Fruit fly (Drosophila melanogaster) whole organism, prepupa: ENCODE measurements around the gene CG14840.
A peak's percentile ranks its signal among the peaks of the same experiment; 100 is the strongest.

Experiments
- Blimp-1 ChIP-seq: fragments of 200-800 bp; sonication (Bioruptor generic); optimal IDR thresholded peaks from 3 replicates; lab custom pipeline; 2017; ENCODE audit warnings: missing biosample characterization, missing genetic modification characterization, mild to moderate bottlenecking, moderate library complexity, missing genetic modification reagents
- CG11902 ChIP-seq: fragments of 200-800 bp; sonication (Bioruptor generic); optimal IDR thresholded peaks from 3 replicates; lab custom pipeline; 2016; ENCODE audit warnings: missing biosample characterization, missing genetic modification characterization
- CG15336 ChIP-seq: fragments of 200-800 bp; sonication (Bioruptor generic); IDR thresholded peaks from 2 replicates; pipeline ENCODE4 v1.3.6; 2022; ENCODE audit warnings: missing biosample characterization, missing genetic modification characterization
- CG16779 ChIP-seq: fragments of 200-800 bp; sonication (Bioruptor generic); optimal IDR thresholded peaks from 3 replicates; lab custom pipeline; 2017; ENCODE audit warnings: missing biosample characterization, mild to moderate bottlenecking, missing genetic modification characterization
- CG31627 ChIP-seq: fragments of 200-800 bp; sonication (Bioruptor generic); optimal IDR thresholded peaks from 3 replicates; lab custom pipeline; 2016; ENCODE audit warnings: missing biosample characterization, missing genetic modification characterization
- CG34406 ChIP-seq: fragments of 200-800 bp; sonication (Bioruptor generic); optimal IDR thresholded peaks from 3 replicates; lab custom pipeline; 2016; ENCODE audit warnings: missing biosample characterization, missing genetic modification characterization
- CG4318 ChIP-seq: fragments of 200-800 bp; sonication (Bioruptor generic); optimal IDR thresholded peaks from 3 replicates; lab custom pipeline; 2017; ENCODE audit warnings: missing biosample characterization, mild to moderate bottlenecking, missing genetic modification characterization
- CG6163 ChIP-seq: fragments of 200-800 bp; sonication (Bioruptor generic); IDR thresholded peaks from 3 replicates; pipeline ENCODE4 v1.3.6; 2022; ENCODE audit warnings: missing biosample characterization, missing genetic modification characterization
- CG6808 ChIP-seq: fragments of 200-800 bp; sonication (Bioruptor generic); optimal IDR thresholded peaks from 3 replicates; lab custom pipeline; 2017; ENCODE audit warnings: missing biosample characterization, missing genetic modification characterization, mild to moderate bottlenecking, moderate library complexity, missing genetic modification reagents
- CG7368 ChIP-seq: fragments of 200-800 bp; sonication (Bioruptor generic); optimal IDR thresholded peaks from 3 replicates; lab custom pipeline; 2016; ENCODE audit warnings: missing biosample characterization, missing genetic modification characterization
- CG8632 ChIP-seq: fragments of 200-800 bp; sonication (Bioruptor generic); optimal IDR thresholded peaks from 3 replicates; lab custom pipeline; 2016; ENCODE audit warnings: missing biosample characterization, missing genetic modification characterization
- CG9139 ChIP-seq: fragments of 200-800 bp; sonication (Bioruptor generic); optimal IDR thresholded peaks from 3 replicates; lab custom pipeline; 2017; ENCODE audit warnings: missing biosample characterization, mild to moderate bottlenecking, missing genetic modification characterization
- Eip93F ChIP-seq: fragments of 200-800 bp; sonication (Bioruptor generic); optimal IDR thresholded peaks from 2 replicates; lab custom pipeline; 2016; ENCODE audit warnings: missing biosample characterization, mild to moderate bottlenecking, missing genetic modification characterization
- Ets21C ChIP-seq: fragments of 200-800 bp; sonication (Bioruptor generic); optimal IDR thresholded peaks from 3 replicates; lab custom pipeline; 2016; ENCODE audit warnings: missing biosample characterization, missing genetic modification characterization
- Ets96B ChIP-seq: fragments of 200-800 bp; optimal IDR thresholded peaks from 2 replicates; lab custom pipeline; 2019; ENCODE audit warnings: missing biosample characterization, mild to moderate bottlenecking, missing genetic modification characterization, moderate library complexity
- Gug ChIP-seq: fragments of 200-800 bp; sonication (Bioruptor generic); IDR thresholded peaks from 2 replicates; pipeline ENCODE4 v1.3.6; 2022; ENCODE audit warnings: missing biosample characterization, missing genetic modification characterization
- Hr39 ChIP-seq: fragments of 200-800 bp; sonication (Bioruptor generic); optimal IDR thresholded peaks from 2 replicates; lab custom pipeline; 2016; ENCODE audit warnings: missing biosample characterization, missing genetic modification characterization
- Hr4 ChIP-seq: fragments of 200-800 bp; sonication (Bioruptor generic); optimal IDR thresholded peaks from 3 replicates; lab custom pipeline; 2016; ENCODE audit warnings: missing biosample characterization, missing genetic modification characterization
- Met ChIP-seq: fragments of 200-800 bp; sonication (Bioruptor generic); optimal IDR thresholded peaks from 3 replicates; lab custom pipeline; 2016; ENCODE audit warnings: missing biosample characterization, missing genetic modification characterization
- Sox102F ChIP-seq: fragments of 200-800 bp; sonication (Bioruptor generic); optimal IDR thresholded peaks from 2 replicates; lab custom pipeline; 2016; ENCODE audit warnings: missing biosample characterization, mild to moderate bottlenecking, missing genetic modification characterization
- Sox14 ChIP-seq: fragments of 200-800 bp; sonication (Bioruptor generic); optimal IDR thresholded peaks from 3 replicates; lab custom pipeline; 2016; ENCODE audit warnings: missing biosample characterization, missing genetic modification characterization
- achi ChIP-seq: fragments of 200-800 bp; sonication (Bioruptor generic); optimal IDR thresholded peaks from 3 replicates; lab custom pipeline; 2016; ENCODE audit warnings: missing biosample characterization, missing genetic modification characterization
- cyc ChIP-seq: fragments of 200-800 bp; sonication (Bioruptor generic); optimal IDR thresholded peaks from 3 replicates; lab custom pipeline; 2016; ENCODE audit warnings: missing biosample characterization, missing genetic modification characterization
- dac ChIP-seq: fragments of 200-800 bp; sonication (Bioruptor generic); optimal IDR thresholded peaks from 2 replicates; lab custom pipeline; 2017; ENCODE audit warnings: missing biosample characterization, mild to moderate bottlenecking, missing genetic modification characterization
- dsx ChIP-seq: fragments of 200-800 bp; optimal IDR thresholded peaks from 3 replicates; lab custom pipeline; 2019; ENCODE audit warnings: missing biosample characterization, mild to moderate bottlenecking, missing genetic modification characterization, moderate library complexity; ENCODE audit not compliant: poor library complexity, severe bottlenecking
- esn ChIP-seq: fragments of 200-800 bp; sonication (Bioruptor generic); optimal IDR thresholded peaks from 2 replicates; lab custom pipeline; 2016; ENCODE audit warnings: missing biosample characterization, mild to moderate bottlenecking, missing genetic modification characterization, moderate library complexity
- fd59A ChIP-seq: fragments of 200-800 bp; sonication (Bioruptor generic); optimal IDR thresholded peaks from 2 replicates; lab custom pipeline; 2017; ENCODE audit warnings: missing biosample characterization, mild to moderate bottlenecking, missing genetic modification characterization, missing genetic modification reagents
- fd85E ChIP-seq: fragments of 200-800 bp; sonication (Bioruptor generic); optimal IDR thresholded peaks from 3 replicates; lab custom pipeline; 2016; ENCODE audit warnings: missing biosample characterization, missing genetic modification characterization
- fkh ChIP-seq: fragments of 200-800 bp; sonication (Bioruptor generic); optimal IDR thresholded peaks from 3 replicates; lab custom pipeline; 2017; ENCODE audit warnings: missing biosample characterization, mild to moderate bottlenecking, missing genetic modification characterization, moderate library complexity
- lz ChIP-seq: fragments of 200-800 bp; sonication (Bioruptor generic); optimal IDR thresholded peaks from 3 replicates; lab custom pipeline; 2016; ENCODE audit warnings: missing biosample characterization, missing genetic modification characterization
- pdm3 ChIP-seq: fragments of 200-800 bp; sonication (Bioruptor generic); optimal IDR thresholded peaks from 3 replicates; lab custom pipeline; 2016; ENCODE audit warnings: missing biosample characterization, missing genetic modification characterization
- svp ChIP-seq: fragments of 200-800 bp; sonication (Bioruptor generic); peaks from one replicate; lab custom pipeline; 2016; ENCODE audit warnings: missing biosample characterization, missing genetic modification characterization
- vri ChIP-seq: fragments of 200-800 bp; sonication (Bioruptor generic); optimal IDR thresholded peaks from 3 replicates; lab custom pipeline; 2016; ENCODE audit warnings: missing biosample characterization, mild to moderate bottlenecking, missing genetic modification characterization

Gene CG14840

DNA sequence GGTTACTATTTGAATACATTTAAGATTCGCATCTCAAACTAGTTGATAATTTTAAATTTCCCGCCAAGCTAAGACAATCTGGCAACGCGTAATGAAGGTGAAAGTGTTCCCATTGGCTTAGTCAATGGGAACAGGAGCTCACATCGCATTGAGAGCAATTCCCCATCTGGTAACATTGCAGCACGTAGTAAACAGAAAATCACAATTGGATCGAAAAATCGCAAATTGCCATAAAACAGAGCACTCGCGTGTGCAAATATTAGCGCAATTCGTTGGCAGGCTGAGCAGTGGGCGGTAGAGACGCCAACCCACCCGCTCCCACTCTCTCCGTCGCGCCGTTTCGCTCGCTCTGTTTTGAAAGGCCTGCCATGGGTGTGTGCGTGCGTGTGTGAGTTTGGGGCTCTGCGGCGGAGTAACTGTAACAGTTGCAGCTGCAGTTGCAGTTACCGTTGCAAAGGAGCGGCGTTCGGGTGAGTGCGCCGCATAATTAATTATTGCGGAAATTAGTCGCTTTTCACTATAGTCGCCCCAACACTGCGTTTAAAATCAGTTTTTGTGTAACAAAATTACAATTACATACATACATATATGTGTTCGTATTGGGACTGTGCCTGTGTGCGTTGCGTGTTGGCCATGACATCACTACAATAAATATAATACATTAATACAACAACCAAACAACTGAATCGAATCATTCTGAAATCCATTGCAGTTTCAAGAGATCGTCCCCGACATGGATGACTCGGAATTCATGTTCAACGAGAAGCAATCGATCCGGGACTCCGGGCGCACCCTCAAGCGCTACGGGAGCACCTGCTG, 37.3 kb upstream of the CG14840 start (continued):
- TF ChIP-seq Ets21C (GFP tag; lab: Kevin White, UChicago) (no peak), CG34406 (GFP tag; lab: Kevin White, UChicago) (no peak), CG15336 (GFP tag; lab: Robert Waterston, UW) (0 out of 2 replicates have a peak, but pooled peaks have one; percentile 12), cyc (GFP tag; lab: Kevin White, UChicago) (no peak), fkh (peak; percentile 49), Blimp-1 (GFP tag; lab: Kevin White, UChicago) (peak; percentile 99), Hr4 (no peak), vri (GFP tag; lab: Kevin White, UChicago) (peak; percentile 26)

DNA sequence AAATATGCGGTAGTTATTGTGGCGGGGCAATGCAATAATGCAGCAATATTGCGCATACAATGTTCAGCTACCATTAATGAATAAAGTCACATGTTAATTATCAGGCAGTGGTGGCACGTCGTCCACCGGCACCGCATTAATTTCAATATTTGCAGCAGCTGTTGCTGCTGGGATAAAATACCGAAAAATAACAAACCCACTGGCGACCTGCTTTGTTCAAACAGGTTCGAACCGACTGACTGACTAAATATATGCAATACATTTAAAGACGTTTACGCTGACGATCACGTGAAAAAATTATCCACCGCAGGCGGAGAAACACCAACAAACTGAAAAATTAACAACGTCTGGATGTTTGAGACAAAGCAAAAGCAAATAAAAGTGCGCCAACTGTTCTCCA, 36.5 kb upstream of the CG14840 start:
- TF ChIP-seq CG8632 (GFP tag; lab: Kevin White, UChicago) (no peak), dsx (GFP tag; lab: Kevin White, UChicago) (peak; percentile 7), Eip93F (GFP tag; lab: Kevin White, UChicago) (no peak), Hr39 (GFP tag; lab: Kevin White, UChicago) (no peak), CG6163 (GFP tag; lab: Robert Waterston, UW) (0 out of 3 replicates have a peak, but pooled peaks have one; percentile 16)

DNA sequence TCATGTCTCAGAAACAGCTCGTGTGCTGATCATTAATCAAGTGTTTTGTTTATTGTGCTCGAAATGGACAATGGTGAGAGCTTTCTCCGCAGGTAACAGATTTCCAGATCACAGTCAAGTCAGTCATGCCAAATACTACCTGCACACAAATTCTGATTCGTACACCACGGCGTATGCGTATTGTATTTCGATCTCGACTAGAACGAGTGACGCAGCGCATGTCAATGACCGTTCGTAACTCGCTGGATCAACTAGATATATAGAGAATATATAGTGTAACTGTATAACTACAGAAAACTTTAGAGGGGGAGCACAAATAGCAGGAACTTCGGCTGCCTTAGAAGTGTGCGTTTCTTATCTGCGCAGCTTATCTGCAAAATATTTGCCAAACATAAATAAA, 35.7 kb upstream of the CG14840 start:
- no peak for TF ChIP-seq Ets96B (tag; lab: Kevin White, UChicago)
- TF ChIP-seq Blimp-1 (GFP tag; lab: Kevin White, UChicago), result no peak
- no peak for TF ChIP-seq Ets21C (GFP tag; lab: Kevin White, UChicago)
- TF ChIP-seq Eip93F (GFP tag; lab: Kevin White, UChicago), result no peak
- TF ChIP-seq Sox102F (GFP tag; lab: Kevin White, UChicago), result no peak
- no peak for TF ChIP-seq Met (GFP tag; lab: Kevin White, UChicago)
- no peak for TF ChIP-seq lz (GFP tag; lab: Kevin White, UChicago)
- no peak for TF ChIP-seq esn (GFP tag; lab: Kevin White, UChicago)
- TF ChIP-seq CG7368 (GFP tag; lab: Kevin White, UChicago), result no peak
- no peak for TF ChIP-seq Hr4
- TF ChIP-seq CG34406 (GFP tag; lab: Kevin White, UChicago), result no peak
- TF ChIP-seq CG8632 (GFP tag; lab: Kevin White, UChicago), result no peak
- no peak for TF ChIP-seq achi (GFP tag; lab: Kevin White, UChicago)
- TF ChIP-seq CG15336 (GFP tag; lab: Robert Waterston, UW), result no peak
- TF ChIP-seq CG4318 (GFP tag; lab: Kevin White, UChicago), result no peak
- TF ChIP-seq CG9139 (GFP tag; lab: Kevin White, UChicago), result no peak
- no peak for TF ChIP-seq vri (GFP tag; lab: Kevin White, UChicago)
- no peak for TF ChIP-seq fkh

DNA sequence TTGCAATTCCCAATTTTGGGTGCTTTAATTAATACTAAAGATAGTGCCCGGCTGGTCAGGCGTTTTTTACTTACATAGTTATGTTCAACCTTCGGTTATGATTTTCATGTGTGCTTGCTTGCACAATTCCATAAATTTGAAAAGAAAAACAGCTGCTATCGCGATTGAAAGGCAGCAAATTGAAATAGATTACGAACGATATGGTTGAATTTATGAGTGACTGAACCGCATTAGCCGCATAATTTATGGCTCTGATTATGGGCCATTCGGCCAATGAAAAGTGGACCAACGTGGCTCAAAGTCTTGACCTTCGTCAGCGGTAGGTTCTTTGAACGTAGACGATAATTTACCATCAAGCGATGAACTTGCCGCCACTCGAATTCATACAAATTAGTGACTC, 35.1 kb upstream of the CG14840 start:
- TF ChIP-seq CG34406 (GFP tag; lab: Kevin White, UChicago) (no peak), CG31627 (GFP tag; lab: Kevin White, UChicago) (no peak), vri (GFP tag; lab: Kevin White, UChicago) (no peak), CG6163 (GFP tag; lab: Robert Waterston, UW) (no peak), dac (no peak), CG11902 (GFP tag; lab: Kevin White, UChicago) (no peak), CG6808 (GFP tag; lab: Kevin White, UChicago) (no peak), fd59A (GFP tag; lab: Kevin White, UChicago) (no peak), pdm3 (GFP tag; lab: Kevin White, UChicago) (no peak)
- TF ChIP-seq, all 60 proteins: peak for 0

DNA sequence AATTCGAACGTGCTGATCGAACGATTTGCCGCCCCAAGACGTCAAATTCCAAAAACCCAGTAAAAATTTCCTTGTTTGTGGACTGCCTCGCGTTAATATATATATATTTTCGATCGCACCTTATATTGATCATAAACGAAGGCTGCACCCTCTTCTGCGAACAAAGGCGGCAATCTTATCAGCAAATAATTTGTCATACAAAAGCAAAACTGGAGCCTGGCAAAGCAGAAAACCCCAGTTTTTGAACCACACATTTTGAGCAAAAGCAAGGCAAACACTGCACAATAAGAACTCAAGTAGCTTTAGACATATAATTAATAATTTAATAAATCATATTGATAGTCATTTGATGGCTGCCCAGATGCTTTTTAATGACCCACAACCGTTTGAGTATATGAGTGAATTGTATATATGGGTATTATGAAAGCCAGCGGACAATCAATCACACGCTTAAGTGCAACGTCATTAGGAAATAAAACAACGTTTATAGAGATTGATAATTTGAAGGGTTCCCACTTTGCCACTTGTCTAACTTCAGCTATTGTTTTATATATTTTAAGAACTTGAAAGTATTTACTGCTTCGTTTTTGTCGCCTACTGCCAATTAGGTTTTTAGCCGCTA, 33.5 kb upstream of the CG14840 start:
- TF ChIP-seq vri (GFP tag; lab: Kevin White, UChicago), result peak; percentile 62
- no peak for TF ChIP-seq lz (GFP tag; lab: Kevin White, UChicago)
- TF ChIP-seq Eip93F (GFP tag; lab: Kevin White, UChicago), result peak; percentile 82
- no peak for TF ChIP-seq fd85E
- TF ChIP-seq svp (GFP tag; lab: Kevin White, UChicago), result peak; percentile 52
- TF ChIP-seq Gug (GFP tag; lab: Robert Waterston, UW), result no peak
- TF ChIP-seq CG16779 (tag; lab: Kevin White, UChicago), result no peak
- TF ChIP-seq Sox14 (GFP tag; lab: Kevin White, UChicago), result peak; percentile 14
